Fruit fly (Drosophila melanogaster): ENCODE data around the gene CG31459.

The CG31459 gene

dm6 chr3R:19858944-19859343, 18.3 kb downstream of the CG31459 start:
- no peak for TF ChIP-seq CG17801 (GFP tag; optimal IDR thresholded peaks at IDR 0.05; ENCODE audit: partially characterized antibody)

- TF ChIP-seq CG17801 (GFP tag; optimal IDR thresholded peaks at IDR 0.05; ENCODE audit: partially characterized antibody) = no peak
Observed at dm6 chr3R:19859370-19860033, 18.9 kb downstream of the CG31459 start.

dm6 chr3R:19860996-19861719, 20.5 kb downstream of the CG31459 start, which contains the start of the genes Ire1 and Mrm2:
TSS of gene Ire1 (minus strand) at chr3R:19861291.
TSS of gene Mrm2 (plus strand) at chr3R:19861610.
- TF ChIP-seq CG17801 (GFP tag; optimal IDR thresholded peaks at IDR 0.05; ENCODE audit: partially characterized antibody) = peak; percentile 35

- TF ChIP-seq CG17801 (GFP tag; optimal IDR thresholded peaks at IDR 0.05; ENCODE audit: partially characterized antibody) = peak; percentile 85
Observed at dm6 chr3R:19863979-19864775, 23.5 kb downstream of the CG31459 start, which contains the start of the genes CG4572 and CG4686. TSS of gene CG4572 (minus strand) at chr3R:19864393. TSS of gene CG4686 (plus strand) at chr3R:19864496.

- TF ChIP-seq CG17801 (GFP tag; optimal IDR thresholded peaks at IDR 0.05; ENCODE audit: partially characterized antibody) = no peak
Observed at dm6 chr3R:19873102-19873737, 32.6 kb downstream of the CG31459 start.

- TF ChIP-seq CG17801 (GFP tag; optimal IDR thresholded peaks at IDR 0.05; ENCODE audit: partially characterized antibody) = no peak
Observed at dm6 chr3R:19875118-19875887, 34.7 kb downstream of the CG31459 start, which contains the start of gene Mrp5. TSS of gene Mrp5 (minus strand) at chr3R:19875678.

- TF ChIP-seq CG17801 (GFP tag; optimal IDR thresholded peaks at IDR 0.05; ENCODE audit: partially characterized antibody) = peak; percentile 33
Observed at dm6 chr3R:19877427-19878076, 36.9 kb downstream of the CG31459 start, which contains the start of the genes CG17186 and Arc42. TSS of gene CG17186 (minus strand) at chr3R:19877514. TSS of gene Arc42 (plus strand) at chr3R:19877737.

dm6 chr3R:19879470-19880052, 38.9 kb downstream of the CG31459 start, which contains the start of gene Ask1:
TSS of gene Ask1 (plus strand) at chr3R:19879719.
- no peak for TF ChIP-seq CG17801 (GFP tag; optimal IDR thresholded peaks at IDR 0.05; ENCODE audit: partially characterized antibody)

dm6 chr3R:19880431-19880939, 39.8 kb downstream of the CG31459 start:
- TF ChIP-seq CG17801 (GFP tag; optimal IDR thresholded peaks at IDR 0.05; ENCODE audit: partially characterized antibody) = peak; percentile 84

- TF ChIP-seq CG17801 (GFP tag; optimal IDR thresholded peaks at IDR 0.05; ENCODE audit: partially characterized antibody) = no peak
Observed at dm6 chr3R:19888156-19888784, 47.6 kb downstream of the CG31459 start, which contains the start of gene ninaE. TSS of gene ninaE (minus strand) at chr3R:19888206.

dm6 chr3R:19889603-19890187, 49.0 kb downstream of the CG31459 start:
- TF ChIP-seq CG17801 (GFP tag; optimal IDR thresholded peaks at IDR 0.05; ENCODE audit: partially characterized antibody) = no peak

All from ovary, adult (tissue).